Fruit fly (Drosophila melanogaster) whole organism, embryonic: Measurements from ENCODE around the gene opa.

Experiments
- Awh ChIP-seq: fragments of 200-800 bp; sonication (Bioruptor generic); IDR thresholded peaks from 2 replicates; pipeline ENCODE4, ENCODE4 v1.3.6; 2022; ENCODE audit warnings: missing biosample characterization, missing genetic modification characterization
- CG10321 ChIP-seq: fragments of 200-800 bp; sonication (Bioruptor generic); IDR thresholded peaks from 2 replicates; pipeline ENCODE4 v1.3.6; 2022; ENCODE audit warnings: missing biosample characterization, missing genetic modification characterization
- CG10462 ChIP-seq: fragments of 200-800 bp; sonication (Bioruptor generic); optimal IDR thresholded peaks from 2 replicates; lab custom pipeline; 2016; ENCODE audit warnings: missing biosample characterization, missing genetic modification characterization
- CG11398 ChIP-seq: fragments of 200-800 bp; sonication (Bioruptor generic); optimal IDR thresholded peaks from 2 replicates; lab custom pipeline; 2016; ENCODE audit warnings: missing biosample characterization, missing genetic modification characterization
- CG13775 ChIP-seq: fragments of 200-800 bp; sonication (Bioruptor generic); optimal IDR thresholded peaks from 3 replicates; lab custom pipeline; 2017; ENCODE audit warnings: missing biosample characterization, mild to moderate bottlenecking, missing genetic modification characterization
- CG1647 ChIP-seq: fragments of 200-800 bp; sonication (Bioruptor generic); optimal IDR thresholded peaks from 3 replicates; lab custom pipeline; 2016; ENCODE audit warnings: missing biosample characterization, missing genetic modification characterization
- CG16815 ChIP-seq: fragments of 200-800 bp; sonication (Bioruptor generic); optimal IDR thresholded peaks from 3 replicates; lab custom pipeline; 2017; ENCODE audit warnings: missing biosample characterization, mild to moderate bottlenecking, missing genetic modification characterization
- CG17802 ChIP-seq: fragments of 200-800 bp; sonication (Bioruptor generic); optimal IDR thresholded peaks from 2 replicates; lab custom pipeline; 2018; ENCODE audit warnings: missing biosample characterization, mild to moderate bottlenecking, missing genetic modification characterization, moderate library complexity
- CG17829 ChIP-seq: fragments of 200-800 bp; optimal IDR thresholded peaks from 2 replicates; lab custom pipeline; 2019; ENCODE audit warnings: missing biosample characterization, mild to moderate bottlenecking, missing genetic modification characterization, moderate library complexity
- CG2129 ChIP-seq: fragments of 200-800 bp; sonication (Bioruptor generic); IDR thresholded peaks from 2 replicates; pipeline ENCODE4 v1.3.6; 2022; ENCODE audit warnings: missing biosample characterization, missing genetic modification characterization; ENCODE audit not compliant: partially characterized antibody
- CG30431 ChIP-seq: fragments of 200-800 bp; sonication (Bioruptor generic); optimal IDR thresholded peaks from 2 replicates; lab custom pipeline; 2017; ENCODE audit warnings: missing biosample characterization, missing genetic modification characterization
- CG31224 ChIP-seq: fragments of 200-800 bp; sonication (Bioruptor generic); IDR thresholded peaks from 2 replicates; pipeline ENCODE4 v1.3.6; 2022; ENCODE audit warnings: missing biosample characterization, missing genetic modification characterization
- CG31365 ChIP-seq: fragments of 200-800 bp; sonication (Bioruptor generic); optimal IDR thresholded peaks from 2 replicates; lab custom pipeline; 2018; ENCODE audit warnings: missing biosample characterization, mild to moderate bottlenecking, missing genetic modification characterization
- CG3281 ChIP-seq: fragments of 200-800 bp; sonication (Bioruptor generic); optimal IDR thresholded peaks from 3 replicates; lab custom pipeline; 2017; ENCODE audit warnings: missing biosample characterization, mild to moderate bottlenecking, missing genetic modification characterization
- CG34376 ChIP-seq: fragments of 200-800 bp; sonication (Bioruptor generic); optimal IDR thresholded peaks from 2 replicates; lab custom pipeline; 2018; ENCODE audit warnings: missing biosample characterization, mild to moderate bottlenecking, missing genetic modification characterization
- CG4282 ChIP-seq: fragments of 200-800 bp; sonication (Bioruptor generic); optimal IDR thresholded peaks from 2 replicates; lab custom pipeline; 2016; ENCODE audit warnings: missing biosample characterization, missing genetic modification characterization
- CG6689 ChIP-seq: fragments of 200-800 bp; sonication (Bioruptor generic); IDR thresholded peaks from 2 replicates; pipeline ENCODE4 v1.3.6; 2022; ENCODE audit warnings: missing biosample characterization, missing genetic modification characterization
- CG8359 ChIP-seq: fragments of 200-800 bp; sonication (Bioruptor generic); optimal IDR thresholded peaks from 2 replicates; lab custom pipeline; 2017; ENCODE audit warnings: missing biosample characterization, mild to moderate bottlenecking, missing genetic modification characterization, borderline replicate concordance
- CHES-1-like ChIP-seq: fragments of 200-800 bp; sonication (Bioruptor generic); optimal IDR thresholded peaks from 2 replicates; lab custom pipeline; 2016; ENCODE audit warnings: missing biosample characterization, missing genetic modification characterization
- Dek ChIP-seq: fragments of 200-800 bp; sonication (Bioruptor generic); optimal IDR thresholded peaks from 3 replicates; lab custom pipeline; 2019; ENCODE audit warnings: missing biosample characterization, mild to moderate bottlenecking, missing genetic modification characterization, moderate library complexity
- Dp ChIP-seq: fragments of 200-800 bp; sonication (Bioruptor generic); optimal IDR thresholded peaks from 2 replicates; lab custom pipeline; 2018; ENCODE audit warnings: missing biosample characterization, mild to moderate bottlenecking, missing genetic modification characterization, moderate library complexity
- Fer2 ChIP-seq: fragments of 200-800 bp; sonication (Bioruptor generic); optimal IDR thresholded peaks from 2 replicates; lab custom pipeline; 2018; ENCODE audit warnings: missing biosample characterization, mild to moderate bottlenecking, missing genetic modification characterization, moderate library complexity
- Fer3 ChIP-seq: fragments of 200-800 bp; sonication (Bioruptor generic); optimal IDR thresholded peaks from 2 replicates; lab custom pipeline; 2018; ENCODE audit warnings: missing biosample characterization, mild to moderate bottlenecking, missing genetic modification characterization, moderate library complexity
- GATAe ChIP-seq: fragments of 200-800 bp; sonication (Bioruptor generic); conservative IDR thresholded peaks from 2 replicates; pipeline ENCODE4 v1.3.6; 2022; ENCODE audit warnings: missing biosample characterization, missing genetic modification characterization
- Gsc ChIP-seq: fragments of 200-800 bp; sonication (Bioruptor generic); IDR thresholded peaks from 2 replicates; pipeline ENCODE4 v1.3.6; 2022; ENCODE audit warnings: missing biosample characterization, missing genetic modification characterization
- H15 ChIP-seq: fragments of 200-800 bp; sonication (Bioruptor generic); IDR thresholded peaks from 3 replicates; pipeline ENCODE4 v1.3.6; 2022; ENCODE audit warnings: missing biosample characterization, missing genetic modification characterization
- Hey ChIP-seq: fragments of 200-800 bp; sonication (Bioruptor generic); optimal IDR thresholded peaks from 3 replicates; lab custom pipeline; 2018; ENCODE audit warnings: missing biosample characterization, mild to moderate bottlenecking, missing genetic modification characterization
- HmgD ChIP-seq: fragments of 200-800 bp; sonication (Bioruptor generic); optimal IDR thresholded peaks from 3 replicates; lab custom pipeline; 2016; ENCODE audit warnings: missing biosample characterization, missing genetic modification characterization
- Kr ChIP-seq: fragments of 200-800 bp; sonication (Bioruptor generic); optimal IDR thresholded peaks from 2 replicates; lab custom pipeline; 2017; ENCODE audit warnings: missing biosample characterization, mild to moderate bottlenecking, missing genetic modification characterization
- Neu2 ChIP-seq: fragments of 200-800 bp; sonication (Bioruptor generic); optimal IDR thresholded peaks from 3 replicates; lab custom pipeline; 2016; ENCODE audit warnings: missing biosample characterization, missing genetic modification characterization, borderline replicate concordance
- Oaz ChIP-seq: fragments of 200-800 bp; sonication (Bioruptor generic); IDR thresholded peaks from 2 replicates; pipeline ENCODE4 v1.3.6; 2022; ENCODE audit warnings: missing biosample characterization, missing genetic modification characterization
- Pdp1 ChIP-seq, 2 experiments: fragments of 200-800 bp; sonication (Bioruptor generic); optimal IDR thresholded peaks; 3 replicates each; lab custom pipeline; 2016; ENCODE audit warnings: missing biosample characterization in 2 of 2, missing genetic modification characterization in 2 of 2, mild to moderate bottlenecking in 1 of 2, moderate library complexity in 1 of 2
- aop ChIP-seq: fragments of 200-800 bp; sonication (Bioruptor generic); IDR thresholded peaks from 2 replicates; pipeline ENCODE4 v1.3.6; 2022; ENCODE audit warnings: missing biosample characterization, missing genetic modification characterization
- ap ChIP-seq: fragments of 200-800 bp; sonication (Bioruptor generic); IDR thresholded peaks from 2 replicates; pipeline ENCODE4 v1.3.6; 2022; ENCODE audit warnings: missing biosample characterization, missing genetic modification characterization
- croc ChIP-seq: fragments of 200-800 bp; sonication (Bioruptor generic); conservative IDR thresholded peaks from 3 replicates; pipeline ENCODE4 v1.3.6; 2022; ENCODE audit warnings: missing biosample characterization, missing genetic modification characterization
- dimm ChIP-seq: fragments of 200-800 bp; sonication (Bioruptor generic); IDR thresholded peaks from 2 replicates; pipeline ENCODE4 v1.3.6; 2022; ENCODE audit warnings: missing biosample characterization, missing genetic modification characterization
- dmrt99B ChIP-seq: fragments of 200-800 bp; sonication (Bioruptor generic); optimal IDR thresholded peaks from 2 replicates; lab custom pipeline; 2018; ENCODE audit warnings: missing biosample characterization, mild to moderate bottlenecking, missing genetic modification characterization, moderate library complexity
- gem ChIP-seq: fragments of 200-800 bp; sonication (Bioruptor generic); optimal IDR thresholded peaks from 2 replicates; lab custom pipeline; 2019; ENCODE audit warnings: missing biosample characterization, mild to moderate bottlenecking, missing genetic modification characterization, moderate library complexity
- hb ChIP-seq: fragments of 200-800 bp; sonication (Bioruptor generic); IDR thresholded peaks from 3 replicates; pipeline ENCODE4 v1.3.6; 2022; ENCODE audit warnings: missing biosample characterization, missing genetic modification characterization; ENCODE audit not compliant: partially characterized antibody
- hth ChIP-seq: fragments of >200 bp; optimal IDR thresholded peaks from 2 replicates; lab custom pipeline; 2017; ENCODE audit warnings: inconsistent platforms
- ind ChIP-seq: fragments of 200-800 bp; sonication (Bioruptor generic); optimal IDR thresholded peaks from 3 replicates; lab custom pipeline; 2016; ENCODE audit warnings: missing biosample characterization, missing genetic modification characterization
- lov ChIP-seq, 2 experiments: fragments of 200-800 bp in 1 of 2; fragments of >200 bp in 1 of 2; sonication (Bioruptor generic) in 1 of 2; IDR thresholded peaks in 1 of 2; optimal IDR thresholded peaks in 1 of 2; 2 replicates in 1 of 2; 3 replicates in 1 of 2; pipeline versions ENCODE4 v1.3.6 to Lab custom; 2017 to 2022; ENCODE audit warnings: missing biosample characterization in 1 of 2, missing genetic modification characterization in 1 of 2
- oc ChIP-seq: fragments of 200-800 bp; sonication (Bioruptor generic); optimal IDR thresholded peaks from 2 replicates; lab custom pipeline; 2018; ENCODE audit warnings: missing biosample characterization, mild to moderate bottlenecking, missing genetic modification characterization, moderate library complexity
- pfk ChIP-seq: fragments of 200-800 bp; sonication (Bioruptor generic); optimal IDR thresholded peaks from 2 replicates; lab custom pipeline; 2018; ENCODE audit warnings: missing biosample characterization, mild to moderate bottlenecking, missing genetic modification characterization, moderate library complexity
- phol ChIP-seq: fragments of 200-800 bp; sonication (Bioruptor generic); optimal IDR thresholded peaks from 3 replicates; lab custom pipeline; 2018; ENCODE audit warnings: missing biosample characterization, mild to moderate bottlenecking, missing genetic modification characterization, moderate library complexity
- pzg ChIP-seq: fragments of 200-800 bp; sonication (Bioruptor generic); optimal IDR thresholded peaks from 3 replicates; lab custom pipeline; 2018; ENCODE audit warnings: missing biosample characterization, mild to moderate bottlenecking, missing genetic modification characterization, moderate library complexity
- row ChIP-seq: fragments of 200-800 bp; sonication (Bioruptor generic); IDR thresholded peaks from 3 replicates; pipeline ENCODE4 v1.3.6; 2022; ENCODE audit warnings: missing biosample characterization, missing genetic modification characterization
- sna ChIP-seq: fragments of 200-800 bp; sonication (Bioruptor generic); IDR thresholded peaks from 2 replicates; pipeline ENCODE4 v1.3.6; 2022; ENCODE audit warnings: missing biosample characterization, missing genetic modification characterization; ENCODE audit not compliant: partially characterized antibody
- tio ChIP-seq: fragments of 200-800 bp; sonication (Bioruptor generic); optimal IDR thresholded peaks from 2 replicates; lab custom pipeline; 2017; ENCODE audit warnings: missing biosample characterization, missing genetic modification characterization, inconsistent platforms
- tll ChIP-seq, 2 experiments: fragments of 200-800 bp in 1 of 2; fragments of >200 bp in 1 of 2; sonication (Bioruptor generic) in 1 of 2; optimal IDR thresholded peaks; 2 replicates each; lab custom pipeline; 2017 to 2019; ENCODE audit warnings: missing biosample characterization in 2 of 2, missing genetic modification characterization in 2 of 2, mild to moderate bottlenecking in 1 of 2, moderate library complexity in 1 of 2

Gene opa

DNA sequence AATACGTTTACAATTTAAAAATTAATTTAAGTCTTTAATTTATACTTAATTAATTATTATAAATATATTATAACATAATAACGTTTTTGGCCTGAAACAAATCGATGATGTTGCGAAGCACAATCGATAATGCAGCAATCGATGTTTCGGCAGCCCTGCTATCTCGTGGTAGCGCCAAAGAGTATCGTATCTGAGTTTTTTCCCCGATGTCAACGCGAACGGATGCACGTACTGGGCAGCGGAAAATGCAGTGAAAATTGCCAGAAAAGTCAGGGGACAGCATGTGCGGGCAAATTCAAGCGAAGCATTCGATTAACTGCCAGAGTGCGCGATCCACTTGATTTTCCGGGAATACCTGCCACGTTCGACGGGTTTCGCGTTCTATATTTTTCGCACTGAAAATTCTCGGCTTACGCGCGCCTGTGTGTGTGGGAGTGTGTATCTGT lies 57.8 kb downstream of the opa start, which contains the start of gene Cdep (continued):
- TF ChIP-seq oc (tag; lab: Kevin White, UChicago): no peak
- TF ChIP-seq pfk: peak; percentile 53
- TF ChIP-seq Kr (GFP tag; lab: Kevin White, UChicago): no peak
- no peak for TF ChIP-seq GATAe (GFP tag; lab: Robert Waterston, UW)
- no peak for TF ChIP-seq CG6689 (GFP tag; lab: Robert Waterston, UW)
- TF ChIP-seq CG11398: no peak
- peak; percentile 95 for TF ChIP-seq hb (GFP tag; lab: Robert Waterston, UW)
- TF ChIP-seq lov (optimal IDR thresholded peaks at IDR 0.05; lab: Kevin White, UChicago): no peak
- TF ChIP-seq lov (GFP tag; IDR thresholded peaks at IDR 0.05; lab: Robert Waterston, UW): no peak
- no peak for TF ChIP-seq CG16815 (GFP tag; lab: Kevin White, UChicago)
- no peak for TF ChIP-seq Neu2
- TF ChIP-seq tio: no peak
- TF ChIP-seq CG2129 (GFP tag; lab: Robert Waterston, UW): peak; percentile 83
- TF ChIP-seq CG31365 (tag; lab: Kevin White, UChicago): no peak
- TF ChIP-seq HmgD (GFP tag; lab: Kevin White, UChicago): peak; percentile 34
- peak in 1 of 2 experiments; percentile 13 for TF ChIP-seq tll (GFP tag; optimal IDR thresholded peaks at IDR 0.05; lab: Kevin White, UChicago)
- no peak for TF ChIP-seq CG30431 (GFP tag; lab: Kevin White, UChicago)
- TF ChIP-seq Fer2 (tag; lab: Kevin White, UChicago): no peak
- no peak for TF ChIP-seq CHES-1-like
- peak; percentile 69 for TF ChIP-seq Dp
- no peak for TF ChIP-seq CG8359 (GFP tag; lab: Kevin White, UChicago)
- no peak for TF ChIP-seq CG31224 (GFP tag; lab: Robert Waterston, UW)
- TF ChIP-seq dimm (GFP tag; lab: Robert Waterston, UW): no peak
- no peak for TF ChIP-seq CG10462 (GFP tag; lab: Kevin White, UChicago)
- no peak for TF ChIP-seq H15 (GFP tag; lab: Robert Waterston, UW)
- TF ChIP-seq pzg: peak; percentile 78
- TF ChIP-seq Oaz (GFP tag; lab: Robert Waterston, UW): no peak
- TF ChIP-seq CG4282 (GFP tag; lab: Kevin White, UChicago): no peak
- TF ChIP-seq dmrt99B: no peak
- TF ChIP-seq sna (GFP tag; lab: Robert Waterston, UW): peak; percentile 95
- TF ChIP-seq row (GFP tag; lab: Robert Waterston, UW): peak; percentile 74
- TF ChIP-seq Gsc: no peak
- no peak for TF ChIP-seq CG17802 (tag; lab: Kevin White, UChicago)
- TF ChIP-seq ap (GFP tag; lab: Robert Waterston, UW): no peak
- TF ChIP-seq Fer3 (tag; lab: Kevin White, UChicago): peak; percentile 21
- no peak for TF ChIP-seq CG10321 (GFP tag; lab: Robert Waterston, UW)
- TF ChIP-seq Awh (GFP tag; lab: Robert Waterston, UW): no peak
- TF ChIP-seq Pdp1 (GFP tag; optimal IDR thresholded peaks at IDR 0.05; lab: Kevin White, UChicago): peak; percentile 16 to 25
- TF ChIP-seq aop: no peak
- TF ChIP-seq phol (tag; lab: Kevin White, UChicago): peak; percentile 51
- peak; percentile 31 for TF ChIP-seq ind (GFP tag; lab: Kevin White, UChicago)
- TF ChIP-seq hth (lab: Kevin White, UChicago): no peak
- TF ChIP-seq CG1647 (GFP tag; lab: Kevin White, UChicago): no peak
- no peak for TF ChIP-seq Hey (tag; lab: Kevin White, UChicago)
- peak; percentile 60 for TF ChIP-seq CG34376 (GFP tag; lab: Kevin White, UChicago)
- TF ChIP-seq CG17829: peak; percentile 74
- TF ChIP-seq Dek (tag; lab: Kevin White, UChicago): peak; percentile 40
- peak; percentile 36 for TF ChIP-seq CG13775 (GFP tag; lab: Kevin White, UChicago)
- peak; percentile 58 for TF ChIP-seq CG3281 (GFP tag; lab: Kevin White, UChicago)
- no peak for TF ChIP-seq croc (GFP tag; lab: Robert Waterston, UW)
- peak; percentile 56 for TF ChIP-seq gem (tag; lab: Kevin White, UChicago)
